Worm (Caenorhabditis elegans) whole organism, L4 larva: ENCODE data around the gene gos-28.

Experiments used
- D1046.2 ChIP-seq: fragments of 200-800 bp; sonication (Bioruptor generic); IDR thresholded peaks from 2 replicates; pipeline ENCODE4 v1.3.6; 2022; ENCODE audit warnings: missing genetic modification characterization, missing compliant biosample characterization
- F37D6.2 ChIP-seq: sonication (generic microtip); optimal IDR thresholded peaks from 2 replicates; lab custom pipeline; 2016; ENCODE audit warnings: mild to moderate bottlenecking, missing genetic modification characterization, missing compliant biosample characterization
- F49E8.2 ChIP-seq: sonication (generic microtip); optimal IDR thresholded peaks from 2 replicates; lab custom pipeline; 2016; ENCODE audit warnings: missing compliant biosample characterization, mild to moderate bottlenecking, missing genetic modification characterization, borderline replicate concordance
- R02D3.7 ChIP-seq: fragments of 150-350 bp; sonication (generic microtip); optimal IDR thresholded peaks from 3 replicates; lab custom pipeline; 2014; ENCODE audit warnings: missing biosample characterization, missing genetic modification characterization
- T20F7.1 ChIP-seq: fragments of 200-800 bp; sonication (Bioruptor generic); optimal IDR thresholded peaks from 2 replicates; lab custom pipeline; 2018; ENCODE audit warnings: mild to moderate bottlenecking, missing genetic modification characterization, missing compliant biosample characterization
- T26A8.4 ChIP-seq: fragments of 200-800 bp; sonication (Bioruptor generic); IDR thresholded peaks from 2 replicates; pipeline ENCODE4 v1.3.6; 2022; ENCODE audit warnings: missing genetic modification characterization, missing compliant biosample characterization
- Y75B8A.6 ChIP-seq: fragments of 200-800 bp; sonication (Bioruptor generic); IDR thresholded peaks from 2 replicates; pipeline ENCODE4 v1.3.6; 2022; ENCODE audit warnings: missing genetic modification reagents, missing genetic modification characterization, missing compliant biosample characterization
- ZK546.5 ChIP-seq, 2 experiments: sonication (generic microtip); optimal IDR thresholded peaks; 2 replicates each; lab custom pipeline; 2017; ENCODE audit warnings: missing biosample characterization in 2 of 2, missing genetic modification characterization in 2 of 2
- aha-1 ChIP-seq: fragments of 150-350 bp; peaks from one replicate; lab custom pipeline; 2014; ENCODE audit warnings: missing biosample characterization, missing genetic modification characterization
- daf-12 ChIP-seq: fragments of 150-350 bp; optimal IDR thresholded peaks from 2 replicates; lab custom pipeline; 2014; ENCODE audit warnings: missing biosample characterization, missing genetic modification reagents, missing genetic modification characterization
- daf-16 ChIP-seq, 3 experiments: sonication (generic microtip); optimal IDR thresholded peaks; 2 replicates each; lab custom pipeline; 2016 to 2017; ENCODE audit warnings: missing genetic modification characterization in 3 of 3, missing genetic modification reagents in 3 of 3, mild to moderate bottlenecking in 2 of 3, missing compliant biosample characterization in 2 of 3, missing biosample characterization in 1 of 3, moderate library complexity in 1 of 3
- daf-19 ChIP-seq: fragments of 200-800 bp; sonication (Bioruptor generic); conservative IDR thresholded peaks from 2 replicates; pipeline ENCODE4 v1.3.6; 2022; ENCODE audit warnings: missing genetic modification characterization, missing compliant biosample characterization
- daf-8 ChIP-seq: fragments of 200-800 bp; sonication (Bioruptor generic); IDR thresholded peaks from 2 replicates; pipeline ENCODE4 v1.3.6; 2022; ENCODE audit warnings: missing genetic modification characterization, missing compliant biosample characterization
- duxl-1 ChIP-seq: sonication (generic microtip); optimal IDR thresholded peaks from 2 replicates; lab custom pipeline; 2016; ENCODE audit warnings: mild to moderate bottlenecking, missing genetic modification characterization, moderate library complexity, missing compliant biosample characterization; ENCODE audit not compliant: poor library complexity
- dve-1 ChIP-seq: sonication (generic microtip); optimal IDR thresholded peaks from 2 replicates; lab custom pipeline; 2017; ENCODE audit warnings: antibody characterized with exemption, mild to moderate bottlenecking, missing genetic modification characterization, missing compliant biosample characterization; ENCODE audit not compliant: insufficient read depth
- gei-8 ChIP-seq: fragments of 200-800 bp; sonication (Bioruptor generic); optimal IDR thresholded peaks from 2 replicates; lab custom pipeline; 2018; ENCODE audit warnings: mild to moderate bottlenecking, missing genetic modification characterization, missing compliant biosample characterization
- hlh-30 ChIP-seq: sonication (generic microtip); optimal IDR thresholded peaks from 2 replicates; lab custom pipeline; 2017; ENCODE audit warnings: antibody characterized with exemption, mild to moderate bottlenecking, missing genetic modification characterization, missing compliant biosample characterization; ENCODE audit not compliant: insufficient read depth
- jun-1 ChIP-seq: fragments of 150-350 bp; optimal IDR thresholded peaks from 2 replicates; lab custom pipeline; 2014; ENCODE audit warnings: missing biosample characterization, missing genetic modification reagents, missing genetic modification characterization
- lim-7 ChIP-seq: fragments of 200-800 bp; sonication (Bioruptor generic); IDR thresholded peaks from 2 replicates; pipeline ENCODE4 v1.3.6; 2022; ENCODE audit warnings: missing genetic modification characterization, missing compliant biosample characterization
- lir-3 ChIP-seq: sonication (generic microtip); optimal IDR thresholded peaks from 2 replicates; lab custom pipeline; 2016; ENCODE audit warnings: mild to moderate bottlenecking, missing genetic modification characterization, missing compliant biosample characterization
- lsy-2 ChIP-seq, 2 experiments: fragments of 150-350 bp in 1 of 2; sonication (generic microtip) in 1 of 2; optimal IDR thresholded peaks; 2 replicates each; lab custom pipeline; 2014 to 2017; ENCODE audit warnings: missing biosample characterization in 2 of 2, missing genetic modification characterization in 2 of 2
- madf-9 ChIP-seq: fragments of 200-800 bp; sonication (Bioruptor generic); conservative IDR thresholded peaks from 2 replicates; pipeline ENCODE4 v1.3.6; 2022; ENCODE audit warnings: missing genetic modification reagents, missing genetic modification characterization, missing compliant biosample characterization
- mep-1 ChIP-seq: fragments of 150-350 bp; sonication (generic microtip); optimal IDR thresholded peaks from 3 replicates; lab custom pipeline; 2014; ENCODE audit warnings: missing biosample characterization, missing genetic modification characterization
- nhr-102 ChIP-seq: sonication (generic microtip); optimal IDR thresholded peaks from 2 replicates; lab custom pipeline; 2016; ENCODE audit warnings: mild to moderate bottlenecking, missing genetic modification characterization, moderate library complexity, missing compliant biosample characterization
- nhr-11 ChIP-seq: fragments of 150-350 bp; optimal IDR thresholded peaks from 2 replicates; lab custom pipeline; 2014; ENCODE audit warnings: missing biosample characterization, missing genetic modification characterization
- nhr-111 ChIP-seq: fragments of 200-800 bp; sonication (Bioruptor generic); optimal IDR thresholded peaks from 2 replicates; lab custom pipeline; 2018; ENCODE audit warnings: mild to moderate bottlenecking, missing genetic modification characterization, missing compliant biosample characterization
- nhr-237 ChIP-seq: sonication (generic microtip); optimal IDR thresholded peaks from 2 replicates; lab custom pipeline; 2017; ENCODE audit warnings: missing biosample characterization, missing genetic modification characterization
- nhr-48 ChIP-seq: sonication (generic microtip); optimal IDR thresholded peaks from 2 replicates; lab custom pipeline; 2016; ENCODE audit warnings: mild to moderate bottlenecking, missing genetic modification characterization, missing compliant biosample characterization
- nhr-6 ChIP-seq: fragments of 150-350 bp; optimal IDR thresholded peaks from 2 replicates; lab custom pipeline; 2014; ENCODE audit warnings: missing biosample characterization, missing genetic modification characterization
- sdz-12 ChIP-seq: fragments of 200-800 bp; sonication (Bioruptor generic); optimal IDR thresholded peaks from 2 replicates; lab custom pipeline; 2018; ENCODE audit warnings: mild to moderate bottlenecking, missing genetic modification characterization, missing compliant biosample characterization
- snpc-1.2 ChIP-seq: fragments of 200-800 bp; sonication (Bioruptor generic); IDR thresholded peaks from 2 replicates; pipeline ENCODE4 v1.3.6; 2022; ENCODE audit warnings: missing genetic modification reagents, missing genetic modification characterization, missing compliant biosample characterization
- unc-130 ChIP-seq: sonication (generic microtip); optimal IDR thresholded peaks from 2 replicates; lab custom pipeline; 2016; ENCODE audit warnings: missing genetic modification reagents, missing genetic modification characterization, missing compliant biosample characterization
- zfp-3 ChIP-seq: fragments of 200-800 bp; sonication (Bioruptor generic); conservative IDR thresholded peaks from 2 replicates; pipeline ENCODE4 v1.3.6; 2022; ENCODE audit warnings: missing genetic modification reagents, missing genetic modification characterization, missing compliant biosample characterization

gos-28 gene

DNA sequence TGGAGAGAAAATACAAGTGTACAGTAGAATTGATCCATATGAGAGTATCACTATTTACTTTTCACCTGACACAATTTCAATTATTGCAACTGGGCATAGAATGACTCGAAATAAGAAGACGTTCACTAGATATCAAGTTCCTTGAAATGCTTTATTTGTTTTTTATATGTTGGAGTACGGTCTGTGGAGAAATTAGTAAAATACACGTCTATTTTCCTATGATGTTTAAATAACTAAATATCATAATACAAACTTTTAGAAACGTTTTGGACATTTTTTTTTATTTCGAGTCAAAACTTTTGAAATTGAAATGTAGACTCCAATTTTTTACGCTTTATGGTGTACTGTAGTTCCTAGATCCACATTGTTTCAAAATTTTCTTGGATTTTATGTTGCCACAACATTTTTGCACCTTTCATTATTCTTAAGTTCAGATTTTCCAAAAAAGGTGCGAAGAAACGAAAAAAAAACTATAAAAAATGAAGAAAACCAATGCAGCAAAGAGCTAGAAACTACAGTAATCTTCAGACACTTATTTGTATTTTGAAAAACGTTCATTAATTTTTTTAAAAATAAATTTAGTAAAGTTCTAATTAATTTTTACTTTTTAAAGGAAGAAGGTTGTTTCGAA is 20.5 kb upstream of the gos-28 start:
- TF ChIP-seq daf-8 (no peak), nhr-48 (tag; lab: Kevin White, UChicago) (peak; percentile 38), D1046.2 (GFP tag; lab: Robert Waterston, UW) (peak; percentile 85), daf-16 (GFP tag; optimal IDR thresholded peaks at IDR 0.05; lab: Kevin White, UChicago) (no peak), daf-16 (tag; optimal IDR thresholded peaks at IDR 0.05; lab: Kevin White, UChicago) (peak; percentile 33), snpc-1.2 (GFP tag; lab: Robert Waterston, UW) (peak; percentile 40; the same call in 1 of the 2 replicates), T20F7.1 (no peak), daf-19 (no peak), F49E8.2 (no peak), nhr-102 (tag; lab: Kevin White, UChicago) (peak; percentile 68), mep-1 (tag; lab: Kevin White, UChicago) (peak; percentile 90), duxl-1 (tag; lab: Kevin White, UChicago) (peak; percentile 47), ZK546.5 (tag; optimal IDR thresholded peaks at IDR 0.05; lab: Kevin White, UChicago) (no peak), zfp-3 (GFP tag; lab: Robert Waterston, UW) (peak; percentile 70; the same call in 1 of the 2 replicates), dve-1 (peak; percentile 1), sdz-12 (peak; percentile 83), lim-7 (GFP tag; lab: Robert Waterston, UW) (no peak), gei-8 (GFP tag; lab: Kevin White, UChicago) (peak; percentile 34), Y75B8A.6 (GFP tag; lab: Robert Waterston, UW) (0 out of 2 replicates have a peak, but pooled peaks have one; percentile 51), aha-1 (peak; percentile 53), lsy-2 (tag; optimal IDR thresholded peaks at IDR 0.05; lab: Kevin White, UChicago) (peak in 1 of 2 experiments; percentile 53), T26A8.4 (GFP tag; lab: Robert Waterston, UW) (peak; percentile 81; the same call in 1 of the 2 replicates)

DNA sequence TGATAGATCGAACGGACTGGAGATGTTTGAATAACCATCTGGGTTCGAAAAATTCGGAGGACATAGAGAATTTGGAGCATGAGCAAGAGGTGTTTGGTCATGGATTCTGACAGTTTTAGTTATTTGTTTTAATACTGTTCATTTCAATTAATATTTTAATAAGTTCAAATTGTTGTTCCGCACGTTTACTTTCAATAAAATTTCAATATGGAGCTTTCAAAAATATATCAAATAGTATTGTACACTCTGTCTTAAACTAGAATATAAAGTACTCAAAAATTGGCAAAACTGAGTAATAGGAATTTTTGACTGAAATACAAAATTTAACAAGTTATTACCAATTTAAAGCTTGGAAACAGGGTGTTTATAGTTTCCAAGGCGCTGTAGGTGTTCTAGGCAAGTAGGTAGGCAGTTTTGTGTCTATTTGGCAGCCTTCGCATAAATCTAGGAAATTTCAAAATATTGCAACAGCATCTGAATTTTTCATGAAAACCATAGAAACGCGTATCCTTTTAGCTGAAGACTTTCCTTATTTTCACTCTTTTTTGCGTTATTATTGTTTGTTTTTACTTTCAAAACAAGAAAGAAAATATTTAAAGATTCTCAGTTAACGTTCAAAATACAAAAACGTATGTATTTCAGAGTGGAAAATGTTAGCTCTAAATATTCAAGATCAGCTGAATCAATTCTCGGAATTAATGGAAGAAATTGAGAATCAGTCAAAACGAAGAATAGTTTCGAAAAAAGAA is 18.2 kb upstream of the gos-28 start, which contains the start of the genes T20B12.5 and T20B12.4:
Gene T20B12.5, minus strand, starts transcription at position 101 of the 749 bp plus-strand sequence.
Gene T20B12.4, plus strand, starts transcription at position 699 of the 749 bp plus-strand sequence.
- TF ChIP-seq nhr-237 (tag; lab: Kevin White, UChicago) (no peak), madf-9 (GFP tag; lab: Robert Waterston, UW) (no peak), snpc-1.2 (GFP tag; lab: Robert Waterston, UW) (no peak), lsy-2 (tag; optimal IDR thresholded peaks at IDR 0.05; lab: Kevin White, UChicago) (no peak), T20F7.1 (no peak), F37D6.2 (tag; lab: Kevin White, UChicago) (no peak), daf-16 (GFP tag; optimal IDR thresholded peaks at IDR 0.05; lab: Kevin White, UChicago) (no peak), daf-16 (tag; optimal IDR thresholded peaks at IDR 0.05; lab: Kevin White, UChicago) (no peak), nhr-111 (GFP tag; lab: Kevin White, UChicago) (no peak), daf-19 (no peak), unc-130 (GFP tag; lab: Kevin White, UChicago) (no peak), nhr-11 (tag; lab: Kevin White, UChicago) (no peak), R02D3.7 (tag; lab: Kevin White, UChicago) (no peak), hlh-30 (tag; lab: Kevin White, UChicago) (no peak), lir-3 (tag; lab: Kevin White, UChicago) (no peak), jun-1 (tag; lab: Kevin White, UChicago) (no peak), nhr-6 (tag; lab: Kevin White, UChicago) (no peak)

DNA sequence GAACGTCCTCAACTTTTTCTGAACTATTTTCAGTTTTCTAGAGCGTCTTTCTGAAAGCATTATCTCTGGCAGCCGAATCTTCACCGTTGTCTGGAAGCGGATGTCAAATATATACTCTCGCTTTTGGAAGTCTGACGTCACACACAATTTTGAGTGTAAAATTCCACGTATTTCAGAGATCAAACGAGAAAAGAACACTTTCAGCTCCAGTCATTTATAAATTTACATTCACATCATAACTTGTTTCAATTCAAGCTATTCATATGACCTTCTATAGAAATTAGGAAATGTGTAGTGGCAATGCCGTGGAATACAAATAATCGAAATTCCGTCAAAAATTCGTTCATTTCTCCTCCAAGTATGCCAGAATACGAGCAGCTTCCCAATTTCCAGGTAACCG is 16.6 kb upstream of the gos-28 start, which contains the start of gene F08F8.11:
Gene F08F8.11, plus strand, starts transcription at position 301 of the 400 bp plus-strand sequence.
- TF ChIP-seq daf-12 (no peak), aha-1 (peak; percentile 84)
